Worm (Caenorhabditis elegans) whole organism, late embryonic: ENCODE data around the gene T16G1.5.

Source experiments
- ama-1 ChIP-seq: fragments of 150-350 bp; optimal IDR thresholded peaks from 2 replicates; lab custom pipeline; 2014
- ceh-30 ChIP-seq: fragments of 150-350 bp; optimal IDR thresholded peaks from 2 replicates; lab custom pipeline; 2014; ENCODE audit warnings: missing biosample characterization, missing genetic modification characterization
- dve-1 ChIP-seq: sonication (generic microtip); optimal IDR thresholded peaks from 2 replicates; lab custom pipeline; 2017; ENCODE audit warnings: antibody characterized with exemption, mild to moderate bottlenecking, missing genetic modification characterization, missing compliant biosample characterization
- eyg-1 ChIP-seq: sonication (generic microtip); optimal IDR thresholded peaks from 2 replicates; lab custom pipeline; 2016; ENCODE audit warnings: missing genotype, missing genetic modification characterization, missing compliant biosample characterization
- fax-1 ChIP-seq: sonication (generic microtip); optimal IDR thresholded peaks from 2 replicates; lab custom pipeline; 2016; ENCODE audit warnings: missing genotype, missing genetic modification characterization, missing compliant biosample characterization
- hlh-30 ChIP-seq: sonication (generic microtip); optimal IDR thresholded peaks from 2 replicates; lab custom pipeline; 2017; ENCODE audit warnings: antibody characterized with exemption, missing genetic modification characterization, missing compliant biosample characterization; ENCODE audit not compliant: insufficient read depth
- nhr-11 ChIP-seq: fragments of 150-350 bp; optimal IDR thresholded peaks from 2 replicates; lab custom pipeline; 2014; ENCODE audit warnings: missing biosample characterization, missing genetic modification characterization
- pag-3 ChIP-seq: sonication (generic microtip); optimal IDR thresholded peaks from 2 replicates; lab custom pipeline; 2016; ENCODE audit warnings: missing compliant biosample characterization, missing genetic modification characterization, borderline replicate concordance
- pat-9 ChIP-seq: fragments of 200-800 bp; sonication (Bioruptor generic); optimal IDR thresholded peaks from 2 replicates; lab custom pipeline; 2018; ENCODE audit warnings: mild to moderate bottlenecking, missing genetic modification characterization, moderate library complexity, missing compliant biosample characterization
- pha-4 ChIP-seq: fragments of 150-350 bp; optimal IDR thresholded peaks from 2 replicates; lab custom pipeline; 2018; ENCODE audit warnings: missing biosample characterization, missing genetic modification reagents, missing genetic modification characterization
- pqm-1 ChIP-seq: sonication (generic microtip); optimal IDR thresholded peaks from 2 replicates; lab custom pipeline; 2016; ENCODE audit warnings: missing genetic modification characterization, missing compliant biosample characterization
- sdc-2 ChIP-seq: sonication (generic microtip); optimal IDR thresholded peaks from 2 replicates; lab custom pipeline; 2016; ENCODE audit warnings: missing genotype, missing genetic modification characterization, missing compliant biosample characterization
- unc-86 ChIP-seq: sonication (generic microtip); optimal IDR thresholded peaks from 2 replicates; lab custom pipeline; 2016; ENCODE audit warnings: missing genetic modification characterization, missing compliant biosample characterization

DNA sequence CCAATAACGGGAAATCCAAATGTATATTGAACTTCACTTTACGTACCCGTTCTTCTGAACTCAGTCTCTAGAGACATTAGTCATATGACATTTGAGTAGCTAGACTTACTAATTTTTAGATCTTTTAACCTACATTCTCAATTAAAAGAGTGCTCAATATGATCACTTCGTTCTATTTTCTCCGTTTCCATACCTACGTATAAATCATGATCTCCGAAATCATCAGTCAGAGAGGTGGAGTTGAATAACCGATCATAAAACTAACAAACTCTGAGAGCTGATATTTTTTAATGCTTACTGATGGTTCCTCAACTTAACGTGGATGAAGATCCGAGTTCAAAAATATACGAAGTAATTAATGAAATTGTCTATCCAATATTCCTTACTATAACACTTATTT is 24.7 kb upstream of the T16G1.5 start, which contains the start of gene srd-35:
- no peak for TF ChIP-seq ama-1
- no peak for TF ChIP-seq pat-9
- no peak for TF ChIP-seq dve-1 (tag; lab: Kevin White, UChicago)
- no peak for TF ChIP-seq hlh-30 (tag; lab: Kevin White, UChicago)
- no peak for TF ChIP-seq eyg-1 (tag; lab: Kevin White, UChicago)
- TF ChIP-seq unc-86 (tag; lab: Kevin White, UChicago): no peak
- TF ChIP-seq pha-4 (tag; lab: Kevin White, UChicago): no peak
- TF ChIP-seq nhr-11 (tag; lab: Kevin White, UChicago): no peak
- no peak for TF ChIP-seq ceh-30 (tag; lab: Kevin White, UChicago)
- no peak for TF ChIP-seq pag-3 (tag; lab: Kevin White, UChicago)
- TF ChIP-seq sdc-2 (tag; lab: Kevin White, UChicago): no peak
- TF ChIP-seq pqm-1 (tag; lab: Kevin White, UChicago): no peak
- no peak for TF ChIP-seq fax-1 (tag; lab: Kevin White, UChicago)
